Fruit fly (Drosophila melanogaster): ENCODE data around the gene lark.

Gene lark

DNA sequence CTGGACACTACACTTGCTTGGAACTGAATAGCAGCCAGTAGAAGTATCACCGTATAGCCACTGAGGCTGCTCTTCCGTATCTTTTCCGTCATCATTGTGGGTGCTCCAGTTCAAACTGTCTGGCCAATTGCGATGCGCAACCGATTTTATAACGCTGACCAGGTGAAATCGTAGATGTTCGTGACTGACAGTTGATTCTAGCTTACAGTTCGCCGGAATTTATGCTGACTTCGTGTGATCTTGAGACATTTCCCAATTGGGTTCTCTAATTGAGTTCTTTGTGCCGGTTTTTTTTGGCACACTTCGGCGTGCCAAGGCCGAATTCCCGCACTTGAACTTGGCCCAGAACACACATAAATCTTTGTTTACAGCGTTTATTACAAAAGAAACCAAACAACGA lies 7.9 kb downstream of the lark start, which contains the start of gene CG14834:
Gene CG14834 (minus strand): TSS at position 173 of the 400 bp plus-strand sequence.
- TF ChIP-seq insv (optimal IDR thresholded peaks at IDR 0.05) = no peak

DNA sequence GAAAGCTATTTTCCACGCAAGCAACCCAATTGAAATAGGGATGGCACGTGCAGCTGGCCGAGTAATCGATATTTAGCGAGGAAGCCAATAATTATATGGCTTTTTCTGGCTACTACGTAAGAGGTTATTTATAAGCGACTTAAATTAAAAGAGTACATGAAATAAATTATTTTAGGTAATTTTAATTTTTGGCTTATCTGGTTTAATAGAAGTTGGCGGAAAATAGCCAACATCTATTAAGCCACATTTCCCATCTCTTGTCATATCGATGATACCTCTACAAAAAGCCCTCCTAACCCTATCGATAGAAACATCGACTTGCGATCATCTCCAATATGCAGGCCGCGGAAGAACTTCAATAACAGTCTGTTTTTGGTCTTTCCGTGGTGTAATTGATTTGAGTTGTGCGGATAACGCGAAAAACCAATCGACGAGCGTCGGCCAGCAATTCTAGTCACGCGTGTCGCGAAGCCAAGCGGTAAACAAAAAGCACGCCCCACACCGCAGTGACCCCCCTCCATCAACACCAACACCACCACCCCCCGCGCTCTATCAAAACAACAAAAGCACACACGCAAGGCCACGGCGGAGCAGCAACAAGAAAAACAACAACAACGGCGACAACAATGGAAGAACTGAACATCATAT lies 9.0 kb downstream of the lark start, which contains the start of the genes Srp19 and qm:
Gene Srp19 (minus strand): TSS at position 51 of the 648 bp plus-strand sequence.
Gene qm (plus strand): TSS at position 330 of the 648 bp plus-strand sequence.
- TF ChIP-seq h (optimal IDR thresholded peaks at IDR 0.05) (no peak), Sin3A (optimal IDR thresholded peaks at IDR 0.05) (no peak), Myc (optimal IDR thresholded peaks at IDR 0.05) (no peak), psq (optimal IDR thresholded peaks at IDR 0.05) (no peak), insv (optimal IDR thresholded peaks at IDR 0.05) (no peak)

dm6 chr3L:7349311-7349710 lies 10.2 kb downstream of the lark start:
- TF ChIP-seq ttk (optimal IDR thresholded peaks at IDR 0.05) (no peak), Myc (optimal IDR thresholded peaks at IDR 0.05) (no peak), psq (optimal IDR thresholded peaks at IDR 0.05) (no peak), h (optimal IDR thresholded peaks at IDR 0.05) (no peak), insv (optimal IDR thresholded peaks at IDR 0.05) (no peak), Sin3A (optimal IDR thresholded peaks at IDR 0.05) (no peak)

DNA sequence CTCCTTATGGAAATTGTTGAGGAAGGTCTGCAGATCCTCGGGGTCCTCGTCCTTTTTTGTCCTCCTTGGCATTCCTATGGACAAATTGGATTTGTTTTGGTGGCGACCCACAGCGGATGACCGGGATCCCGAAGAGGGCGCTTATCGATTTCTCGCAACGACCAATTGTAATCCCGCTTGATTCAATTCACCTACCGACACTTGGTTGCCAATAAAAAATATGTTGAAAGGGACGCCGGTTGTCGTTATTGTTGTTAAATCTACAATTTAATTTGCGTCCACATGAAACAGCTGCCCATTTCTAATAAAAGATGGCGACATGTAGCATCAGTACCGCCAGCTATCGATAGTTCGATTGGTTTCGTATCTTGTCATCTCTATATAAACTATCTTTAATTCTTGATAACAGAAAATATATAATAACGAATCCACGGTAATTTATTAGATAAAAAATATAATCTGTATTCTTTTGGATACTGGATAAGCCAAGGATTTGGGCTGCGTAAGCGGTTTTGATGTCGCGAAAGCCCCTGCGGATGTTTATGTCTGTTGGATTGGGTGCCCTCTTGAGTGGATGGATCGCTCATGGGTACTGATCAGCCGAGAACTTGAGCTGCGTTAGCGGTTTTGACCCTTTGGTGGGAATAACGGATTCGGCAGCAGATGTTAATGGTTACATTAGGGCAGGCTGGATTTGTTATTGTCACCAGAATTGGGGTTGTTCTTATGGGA lies 17.5 kb downstream of the lark start, which contains the start of gene CTCF:
Gene CTCF (minus strand): TSS at position 328 of the 732 bp plus-strand sequence.
- TF ChIP-seq Sin3A (optimal IDR thresholded peaks at IDR 0.05) = no peak
- no peak for TF ChIP-seq h (optimal IDR thresholded peaks at IDR 0.05)
- no peak for TF ChIP-seq ttk (optimal IDR thresholded peaks at IDR 0.05)
- no peak for TF ChIP-seq psq (optimal IDR thresholded peaks at IDR 0.05)
- TF ChIP-seq insv (optimal IDR thresholded peaks at IDR 0.05) = no peak
- TF ChIP-seq Myc (optimal IDR thresholded peaks at IDR 0.05) = no peak

DNA sequence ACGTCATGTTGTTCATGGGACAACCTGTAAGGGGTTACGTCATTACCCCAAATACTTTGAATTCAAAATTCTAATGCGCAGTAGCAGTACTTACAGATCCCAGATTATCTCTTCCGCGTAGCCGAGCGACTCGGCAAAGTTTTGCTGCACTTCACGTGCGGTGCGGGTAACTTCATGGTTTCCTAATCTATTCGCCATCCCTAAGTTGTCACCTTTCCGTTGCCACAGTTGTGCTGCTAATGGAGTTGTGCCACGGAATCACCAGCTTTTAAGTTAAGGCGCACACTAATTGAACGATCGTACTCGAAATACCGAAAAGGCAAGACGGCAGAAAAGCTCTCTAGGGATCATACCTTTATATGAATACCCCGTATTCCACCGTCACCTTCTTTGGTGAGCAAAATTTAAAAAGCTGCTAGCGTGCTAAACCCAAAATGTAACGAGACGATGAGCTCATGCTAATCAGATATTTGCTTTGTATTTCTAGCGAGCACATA lies 20.8 kb downstream of the lark start, which contains the start of gene pst:
Gene pst (minus strand): TSS at position 437 of the 497 bp plus-strand sequence.
- TF ChIP-seq psq (optimal IDR thresholded peaks at IDR 0.05) (no peak), h (optimal IDR thresholded peaks at IDR 0.05) (no peak), ttk (optimal IDR thresholded peaks at IDR 0.05) (no peak), Myc (optimal IDR thresholded peaks at IDR 0.05) (no peak), insv (optimal IDR thresholded peaks at IDR 0.05) (no peak), Sin3A (optimal IDR thresholded peaks at IDR 0.05) (no peak)

DNA sequence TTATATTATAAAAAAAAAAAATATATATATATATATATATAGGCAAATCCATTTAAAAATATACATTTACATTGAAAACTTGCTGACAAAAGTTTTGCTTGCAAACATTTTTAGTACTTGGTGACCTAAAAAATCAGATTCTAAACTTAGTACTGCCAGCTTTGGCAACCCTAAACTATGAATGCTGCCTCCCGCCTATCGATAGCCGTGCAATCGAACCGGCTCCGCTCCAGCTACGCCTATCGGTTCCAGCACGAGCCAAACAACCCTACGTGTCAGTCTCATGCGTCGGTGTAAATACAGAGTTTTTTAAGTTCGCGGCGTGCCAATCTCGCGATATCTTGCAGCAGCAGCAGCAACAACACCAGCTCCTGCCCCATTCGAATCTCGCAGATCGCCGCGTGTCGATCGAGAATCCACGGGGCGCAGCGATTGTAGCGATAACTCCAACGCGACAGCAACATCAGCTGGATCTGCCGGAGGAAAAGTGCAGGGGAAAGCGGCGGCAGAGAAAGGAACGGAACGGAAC lies 21.3 kb downstream of the lark start, which contains the start of gene Sec63:
Gene Sec63 (plus strand): TSS at position 238 of the 529 bp plus-strand sequence.
- TF ChIP-seq Myc (optimal IDR thresholded peaks at IDR 0.05) (no peak), insv (optimal IDR thresholded peaks at IDR 0.05) (no peak), h (optimal IDR thresholded peaks at IDR 0.05) (no peak), Sin3A (optimal IDR thresholded peaks at IDR 0.05) (no peak), psq (optimal IDR thresholded peaks at IDR 0.05) (no peak), ttk (optimal IDR thresholded peaks at IDR 0.05) (no peak)

dm6 chr3L:7361095-7361522 lies 22.0 kb downstream of the lark start:
- TF ChIP-seq insv (optimal IDR thresholded peaks at IDR 0.05) (no peak), psq (optimal IDR thresholded peaks at IDR 0.05) (no peak), Sin3A (optimal IDR thresholded peaks at IDR 0.05) (no peak), h (optimal IDR thresholded peaks at IDR 0.05) (no peak), ttk (optimal IDR thresholded peaks at IDR 0.05) (no peak), Myc (optimal IDR thresholded peaks at IDR 0.05) (no peak)

- no peak for TF ChIP-seq Sin3A (optimal IDR thresholded peaks at IDR 0.05)
- no peak for TF ChIP-seq h (optimal IDR thresholded peaks at IDR 0.05)
Measured at dm6 chr3L:7364717-7365278, 25.7 kb downstream of the lark start.

DNA sequence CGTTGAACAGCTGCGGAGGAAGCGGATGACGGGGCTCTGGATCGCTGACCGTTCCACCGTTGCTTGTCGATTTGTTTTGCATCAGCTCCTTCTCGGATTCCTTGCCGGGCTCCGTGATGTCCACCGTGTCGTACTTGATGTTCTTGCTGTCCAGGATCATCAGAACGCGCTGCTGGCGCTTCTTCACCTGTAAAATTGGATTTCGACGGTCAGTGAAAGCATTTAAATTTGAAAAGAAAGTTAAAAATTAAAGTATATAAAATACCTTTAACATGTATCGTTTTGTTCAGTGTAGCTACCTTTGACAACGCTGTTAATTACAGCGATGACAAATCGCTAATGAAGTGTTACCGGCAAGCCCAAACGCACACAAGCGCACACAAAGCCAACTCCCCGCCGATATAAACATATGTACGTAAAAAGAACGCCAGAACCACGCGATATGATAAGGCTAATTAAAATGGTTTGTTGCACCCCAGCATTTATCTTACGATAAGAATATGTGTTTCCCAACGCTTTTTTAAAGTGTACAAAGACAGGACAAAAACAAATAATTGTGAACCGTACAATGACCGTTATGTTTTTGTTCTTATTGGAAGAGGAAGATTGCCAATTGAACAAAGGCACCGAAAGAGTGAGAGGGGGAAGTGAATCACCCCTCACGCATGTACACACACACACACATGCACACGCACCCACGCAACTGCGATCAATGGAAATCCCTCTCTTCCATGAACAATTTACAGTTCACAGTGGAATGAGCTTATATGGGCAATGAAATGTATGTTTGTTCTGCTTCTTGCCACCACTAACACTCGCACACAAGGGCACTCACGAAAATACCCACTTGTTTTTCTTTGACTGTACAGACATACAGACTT lies 29.0 kb downstream of the lark start:
- TF ChIP-seq ttk (optimal IDR thresholded peaks at IDR 0.05) (no peak), Sin3A (optimal IDR thresholded peaks at IDR 0.05) (no peak)

- no peak for TF ChIP-seq Myc (optimal IDR thresholded peaks at IDR 0.05)
- no peak for TF ChIP-seq Sin3A (optimal IDR thresholded peaks at IDR 0.05)
- no peak for TF ChIP-seq insv (optimal IDR thresholded peaks at IDR 0.05)
- TF ChIP-seq h (optimal IDR thresholded peaks at IDR 0.05) = no peak
- TF ChIP-seq psq (optimal IDR thresholded peaks at IDR 0.05) = no peak
- TF ChIP-seq ttk (optimal IDR thresholded peaks at IDR 0.05) = no peak
Measured at dm6 chr3L:7368934-7369333, 29.9 kb downstream of the lark start, which contains the start of gene Sh3beta. TSS of gene Sh3beta (minus strand) at chr3L:7369260.

dm6 chr3L:7369543-7369942 lies 30.5 kb downstream of the lark start, which contains the start of gene akirin:
TSS of gene akirin (plus strand) at chr3L:7369843.
- no peak for TF ChIP-seq Sin3A (optimal IDR thresholded peaks at IDR 0.05)

Data from Kc167 (cell line).